Worm (Caenorhabditis elegans) whole organism, L2 larva: ENCODE measurements around the gene sri-24.

Source experiments
- nhr-11 ChIP-seq: fragments of 150-350 bp; optimal IDR thresholded peaks from 2 replicates; lab custom pipeline; 2014; ENCODE audit warnings: missing biosample characterization, missing genetic modification characterization
- nhr-237 ChIP-seq: fragments of 150-350 bp; optimal IDR thresholded peaks from 2 replicates; lab custom pipeline; 2014; ENCODE audit warnings: missing biosample characterization, missing genetic modification characterization
- skn-1 ChIP-seq: sonication (generic microtip); optimal IDR thresholded peaks from 2 replicates; lab custom pipeline; 2017; ENCODE audit warnings: missing biosample characterization, missing genetic modification characterization

ce11 chrV:15240215-15240614, 28.2 kb downstream of the sri-24 start, which contains the start of gene srw-11:
- TF ChIP-seq nhr-237 (tag; lab: Kevin White, UChicago) (no peak), nhr-11 (tag; lab: Kevin White, UChicago) (no peak), skn-1 (no peak)
